Fruit fly (Drosophila melanogaster) whole organism, embryonic: ENCODE measurements around the gene CG14507.
A peak's percentile ranks its signal among the peaks of the same experiment; 100 is the strongest.

Experiments
- Ada2b ChIP-seq: fragments of 200-800 bp; sonication (Bioruptor generic); IDR thresholded peaks from 2 replicates; pipeline ENCODE4 v1.3.6; 2022; ENCODE audit warnings: missing biosample characterization, missing genetic modification characterization
- CG10543 ChIP-seq: fragments of 200-800 bp; sonication (Bioruptor generic); optimal IDR thresholded peaks from 3 replicates; lab custom pipeline; 2017; ENCODE audit warnings: missing biosample characterization, mild to moderate bottlenecking, missing genetic modification characterization, moderate library complexity
- CG12659 ChIP-seq: fragments of 200-800 bp; sonication (Bioruptor generic); optimal IDR thresholded peaks from 3 replicates; lab custom pipeline; 2017; ENCODE audit warnings: mild to moderate bottlenecking, missing biosample characterization, missing genetic modification reagents, missing genetic modification characterization
- CG13775 ChIP-seq: fragments of 200-800 bp; sonication (Bioruptor generic); optimal IDR thresholded peaks from 3 replicates; lab custom pipeline; 2017; ENCODE audit warnings: missing biosample characterization, mild to moderate bottlenecking, missing genetic modification characterization
- CG15011 ChIP-seq: fragments of 200-800 bp; sonication (Bioruptor generic); optimal IDR thresholded peaks from 3 replicates; lab custom pipeline; 2018; ENCODE audit warnings: missing biosample characterization, mild to moderate bottlenecking, missing genetic modification characterization
- CG17328 ChIP-seq: fragments of 200-800 bp; sonication (Bioruptor generic); IDR thresholded peaks from 2 replicates; pipeline ENCODE4 v1.3.6; 2022; ENCODE audit warnings: missing biosample characterization, missing genetic modification characterization
- CG3726 ChIP-seq: fragments of 200-800 bp; sonication (Bioruptor generic); IDR thresholded peaks from 3 replicates; pipeline ENCODE4, ENCODE4 v1.3.6; 2022; ENCODE audit warnings: missing biosample characterization, missing genetic modification characterization
- CG4424 ChIP-seq: fragments of 200-800 bp; sonication (Bioruptor generic); optimal IDR thresholded peaks from 3 replicates; lab custom pipeline; 2016; ENCODE audit warnings: missing biosample characterization, missing genetic modification characterization
- CG4617 ChIP-seq: fragments of 200-800 bp; sonication (Bioruptor generic); optimal IDR thresholded peaks from 3 replicates; lab custom pipeline; 2016; ENCODE audit warnings: missing biosample characterization, missing genetic modification characterization, borderline replicate concordance
- CG6765 ChIP-seq: fragments of 200-800 bp; sonication (Bioruptor generic); optimal IDR thresholded peaks from 3 replicates; lab custom pipeline; 2017; ENCODE audit warnings: missing biosample characterization, mild to moderate bottlenecking, missing genetic modification characterization
- CG8290 ChIP-seq, 3 experiments: fragments of 200-800 bp; sonication (Bioruptor generic); optimal IDR thresholded peaks; 2 replicates each; lab custom pipeline; 2016 to 2019; ENCODE audit warnings: missing biosample characterization in 3 of 3, missing genetic modification characterization in 3 of 3, mild to moderate bottlenecking in 2 of 3, moderate library complexity in 1 of 3
- CG9727 ChIP-seq: fragments of 200-800 bp; sonication (Bioruptor generic); optimal IDR thresholded peaks from 3 replicates; lab custom pipeline; 2017; ENCODE audit warnings: missing biosample characterization, mild to moderate bottlenecking, missing genetic modification characterization
- Dfd ChIP-seq, 2 experiments: fragments of >200 bp; optimal IDR thresholded peaks; 2 replicates each; lab custom pipeline; 2017; ENCODE audit warnings: missing biosample characterization in 2 of 2, missing genetic modification characterization in 2 of 2
- Doc3 ChIP-seq: fragments of 200-800 bp; sonication (Bioruptor generic); IDR thresholded peaks from 3 replicates; pipeline ENCODE4 v1.3.6; 2022; ENCODE audit warnings: missing biosample characterization, missing genetic modification characterization; ENCODE audit not compliant: partially characterized antibody
- Dp ChIP-seq: fragments of 200-800 bp; sonication (Bioruptor generic); optimal IDR thresholded peaks from 2 replicates; lab custom pipeline; 2018; ENCODE audit warnings: missing biosample characterization, mild to moderate bottlenecking, missing genetic modification characterization, moderate library complexity
- Dref ChIP-seq: fragments of 200-800 bp; sonication (Bioruptor generic); IDR thresholded peaks from 2 replicates; pipeline ENCODE4 v1.3.6; 2022; ENCODE audit warnings: missing biosample characterization, missing genetic modification characterization
- E2f1 ChIP-seq: fragments of 200-800 bp; sonication (Bioruptor generic); IDR thresholded peaks from 2 replicates; pipeline ENCODE4 v1.3.6; 2022; ENCODE audit warnings: missing biosample characterization, missing genetic modification characterization
- E2f2 ChIP-seq: fragments of 200-800 bp; sonication (Bioruptor generic); IDR thresholded peaks from 2 replicates; pipeline ENCODE4 v1.3.6; 2022; ENCODE audit warnings: missing biosample characterization, missing genetic modification characterization
- Ets65A ChIP-seq: fragments of 200-800 bp; sonication (Bioruptor generic); peaks from one replicate; lab custom pipeline; 2016; ENCODE audit warnings: missing biosample characterization, missing genetic modification characterization
- Fer1 ChIP-seq: fragments of 200-800 bp; sonication (Bioruptor generic); optimal IDR thresholded peaks from 2 replicates; lab custom pipeline; 2017; ENCODE audit warnings: missing biosample characterization, mild to moderate bottlenecking, missing genetic modification characterization
- Gsc ChIP-seq: fragments of 200-800 bp; sonication (Bioruptor generic); IDR thresholded peaks from 2 replicates; pipeline ENCODE4 v1.3.6; 2022; ENCODE audit warnings: missing biosample characterization, missing genetic modification characterization
- Mes4 ChIP-seq: fragments of 200-800 bp; sonication (Bioruptor generic); optimal IDR thresholded peaks from 2 replicates; lab custom pipeline; 2016; ENCODE audit warnings: missing biosample characterization, missing genetic modification characterization
- Opbp ChIP-seq: fragments of 200-800 bp; sonication (Bioruptor generic); IDR thresholded peaks from 3 replicates; pipeline ENCODE4 v1.3.6; 2022; ENCODE audit warnings: missing biosample characterization, missing genetic modification characterization; ENCODE audit not compliant: partially characterized antibody
- Sox102F ChIP-seq: fragments of 200-800 bp; sonication (Bioruptor generic); optimal IDR thresholded peaks from 2 replicates; lab custom pipeline; 2018; ENCODE audit warnings: missing biosample characterization, mild to moderate bottlenecking, missing genetic modification characterization, moderate library complexity
- Sry-β ChIP-seq: fragments of 200-800 bp; sonication (Bioruptor generic); optimal IDR thresholded peaks from 2 replicates; lab custom pipeline; 2018; ENCODE audit warnings: missing biosample characterization, mild to moderate bottlenecking, missing genetic modification characterization, moderate library complexity
- Trl ChIP-seq, 3 experiments: fragments of >200 bp in 2 of 3; fragments of 200-800 bp in 1 of 3; sonication (Bioruptor generic) in 1 of 3; optimal IDR thresholded peaks; 2 replicates in 1 of 3; 3 replicates in 2 of 3; lab custom pipeline; 2016 to 2017; ENCODE audit warnings: missing biosample characterization in 1 of 3, missing genetic modification characterization in 1 of 3
- Xrp1 ChIP-seq: fragments of 200-800 bp; sonication (Bioruptor generic); IDR thresholded peaks from 2 replicates; pipeline ENCODE4 v1.3.6; 2022; ENCODE audit warnings: missing biosample characterization, missing genetic modification characterization
- ap ChIP-seq: fragments of 200-800 bp; sonication (Bioruptor generic); IDR thresholded peaks from 2 replicates; pipeline ENCODE4 v1.3.6; 2022; ENCODE audit warnings: missing biosample characterization, missing genetic modification characterization
- danr ChIP-seq: fragments of 200-800 bp; sonication (Bioruptor generic); IDR thresholded peaks from 2 replicates; pipeline ENCODE4 v1.3.6; 2022; ENCODE audit warnings: missing biosample characterization, missing genetic modification characterization
- dpn ChIP-seq, 2 experiments: fragments of 200-800 bp; sonication (Bioruptor generic); optimal IDR thresholded peaks; 3 replicates each; lab custom pipeline; 2016; ENCODE audit warnings: missing biosample characterization in 2 of 2, missing genetic modification characterization in 2 of 2
- fd96Cb ChIP-seq: fragments of 200-800 bp; sonication (Bioruptor generic); optimal IDR thresholded peaks from 2 replicates; lab custom pipeline; 2018; ENCODE audit warnings: missing biosample characterization, mild to moderate bottlenecking, missing genetic modification characterization, moderate library complexity
- ftz-f1 ChIP-seq: fragments of 200-800 bp; sonication (Bioruptor generic); optimal IDR thresholded peaks from 2 replicates; lab custom pipeline; 2016; ENCODE audit warnings: missing biosample characterization, missing genetic modification characterization
- gce ChIP-seq: fragments of 200-800 bp; sonication (Bioruptor generic); IDR thresholded peaks from 3 replicates; pipeline ENCODE4 v1.3.6; 2022; ENCODE audit warnings: missing biosample characterization, missing genetic modification characterization
- gcm ChIP-seq: fragments of 200-800 bp; sonication (Bioruptor generic); optimal IDR thresholded peaks from 2 replicates; lab custom pipeline; 2019; ENCODE audit warnings: missing biosample characterization, mild to moderate bottlenecking, missing genetic modification characterization, moderate library complexity
- hb ChIP-seq: fragments of 200-800 bp; sonication (Bioruptor generic); IDR thresholded peaks from 3 replicates; pipeline ENCODE4 v1.3.6; 2022; ENCODE audit warnings: missing biosample characterization, missing genetic modification characterization; ENCODE audit not compliant: partially characterized antibody
- inv ChIP-seq: fragments of 200-800 bp; sonication (Bioruptor generic); IDR thresholded peaks from 2 replicates; pipeline ENCODE4 v1.3.6; 2022; ENCODE audit warnings: missing biosample characterization, missing genetic modification characterization; ENCODE audit not compliant: partially characterized antibody
- jing ChIP-seq: fragments of 200-800 bp; sonication (Bioruptor generic); optimal IDR thresholded peaks from 2 replicates; lab custom pipeline; 2018; ENCODE audit warnings: missing biosample characterization, mild to moderate bottlenecking, missing genetic modification characterization
- mam ChIP-seq: fragments of 200-800 bp; sonication (Bioruptor generic); optimal IDR thresholded peaks from 3 replicates; lab custom pipeline; 2016; ENCODE audit warnings: missing biosample characterization, missing genetic modification characterization
- p53 ChIP-seq: fragments of 200-800 bp; sonication (Bioruptor generic); optimal IDR thresholded peaks from 2 replicates; lab custom pipeline; 2016; ENCODE audit warnings: missing biosample characterization, missing genetic modification characterization
- pb ChIP-seq: fragments of 200-800 bp; sonication (Bioruptor generic); optimal IDR thresholded peaks from 3 replicates; lab custom pipeline; 2016; ENCODE audit warnings: missing biosample characterization, missing genetic modification characterization
- sim ChIP-seq: fragments of 200-800 bp; sonication (Bioruptor generic); IDR thresholded peaks from 2 replicates; pipeline ENCODE4 v1.3.6; 2022; ENCODE audit warnings: missing biosample characterization, missing genetic modification characterization
- sob ChIP-seq: fragments of 200-800 bp; sonication (Bioruptor generic); IDR thresholded peaks from 2 replicates; pipeline ENCODE4 v1.3.6; 2022; ENCODE audit warnings: missing biosample characterization, missing genetic modification characterization
- sqz ChIP-seq: fragments of 200-800 bp; sonication (Bioruptor generic); optimal IDR thresholded peaks from 3 replicates; lab custom pipeline; 2018; ENCODE audit warnings: missing biosample characterization, mild to moderate bottlenecking, missing genetic modification characterization
- sr ChIP-seq: fragments of 200-800 bp; sonication (Bioruptor generic); IDR thresholded peaks from 3 replicates; pipeline ENCODE4 v1.3.6; 2022; ENCODE audit warnings: missing biosample characterization, missing genetic modification characterization
- toy ChIP-seq: fragments of 200-800 bp; sonication (Bioruptor generic); IDR thresholded peaks from 2 replicates; pipeline ENCODE4 v1.3.6; 2022; ENCODE audit warnings: missing biosample characterization, missing genetic modification characterization
- ttk ChIP-seq: fragments of 200-800 bp; sonication (Bioruptor generic); IDR thresholded peaks from 2 replicates; pipeline ENCODE4 v2.1.2; 2022; ENCODE audit warnings: missing biosample characterization, missing genetic modification characterization
- vfl ChIP-seq: fragments of 200-800 bp; sonication (Bioruptor generic); optimal IDR thresholded peaks from 2 replicates; lab custom pipeline; 2016; ENCODE audit warnings: missing biosample characterization, missing genetic modification characterization
- vnd ChIP-seq: fragments of 200-800 bp; sonication (Bioruptor generic); IDR thresholded peaks from 3 replicates; pipeline ENCODE4 v1.3.6; 2022; ENCODE audit warnings: missing biosample characterization, missing genetic modification characterization; ENCODE audit not compliant: partially characterized antibody

Gene CG14507

dm6 chr3R:29204612-29205480 is 22.7 kb downstream of the CG14507 start (continued):
- TF ChIP-seq Doc3 (GFP tag; lab: Robert Waterston, UW) (no peak), p53 (GFP tag; lab: Kevin White, UChicago) (no peak), mam (peak; percentile 60), CG10543 (GFP tag; lab: Kevin White, UChicago) (no peak), CG12659 (GFP tag; lab: Kevin White, UChicago) (peak; percentile 63), CG15011 (peak; percentile 10), E2f2 (GFP tag; lab: Robert Waterston, UW) (peak; percentile 36; the same call in 1 of the 2 replicates), Sry-β (GFP tag; lab: Kevin White, UChicago) (no peak), ap (GFP tag; lab: Robert Waterston, UW) (peak; percentile 68), jing (GFP tag; lab: Kevin White, UChicago) (peak; percentile 73), toy (GFP tag; lab: Robert Waterston, UW) (no peak), sob (GFP tag; lab: Robert Waterston, UW) (peak; percentile 49; the same call in 1 of the 2 replicates), fd96Cb (tag; lab: Kevin White, UChicago) (peak; percentile 88), E2f1 (peak; percentile 77), Trl (optimal IDR thresholded peaks at IDR 0.05; lab: Kevin White, UChicago) (no peak), Trl (GFP tag; optimal IDR thresholded peaks at IDR 0.05; lab: Kevin White, UChicago) (peak; percentile 74), Ets65A (GFP tag; lab: Kevin White, UChicago) (peak; percentile 92), CG6765 (GFP tag; lab: Kevin White, UChicago) (peak; percentile 13), CG8290 (GFP tag; optimal IDR thresholded peaks at IDR 0.05; lab: Kevin White, UChicago) (peak; percentile 77), CG8290 (tag; optimal IDR thresholded peaks at IDR 0.05; lab: Kevin White, UChicago) (peak; percentile 10 to 87), CG3726 (peak; percentile 72; the same call in 1 of the 3 replicates), ftz-f1 (GFP tag; lab: Kevin White, UChicago) (no peak), hb (GFP tag; lab: Robert Waterston, UW) (0 out of 3 replicates have a peak, but pooled peaks have one; percentile 15), sim (GFP tag; lab: Robert Waterston, UW) (peak; percentile 61; the same call in 1 of the 2 replicates), Dfd (GFP tag; optimal IDR thresholded peaks at IDR 0.05; lab: Kevin White, UChicago) (no peak), Sox102F (peak; percentile 90), pb (GFP tag; lab: Kevin White, UChicago) (peak; percentile 60), inv (GFP tag; lab: Robert Waterston, UW) (no peak), CG17328 (GFP tag; lab: Robert Waterston, UW) (peak; percentile 77), Xrp1 (peak; percentile 89), Ada2b (GFP tag; lab: Robert Waterston, UW) (peak; percentile 72), Dref (GFP tag; lab: Robert Waterston, UW) (no peak), gcm (GFP tag; lab: Kevin White, UChicago) (peak; percentile 72), ttk (GFP tag; lab: Robert Waterston, UW) (peak; percentile 77), CG13775 (peak; percentile 42), CG4617 (GFP tag; lab: Kevin White, UChicago) (peak; percentile 28), Opbp (GFP tag; lab: Robert Waterston, UW) (no peak), dpn (GFP tag; optimal IDR thresholded peaks at IDR 0.05; lab: Kevin White, UChicago) (peak; percentile 69 to 84), Dp (GFP tag; lab: Kevin White, UChicago) (no peak), vfl (no peak), vnd (GFP tag; lab: Robert Waterston, UW) (no peak), Gsc (GFP tag; lab: Robert Waterston, UW) (peak; percentile 60; the same call in 1 of the 2 replicates), danr (GFP tag; lab: Robert Waterston, UW) (peak; percentile 56), sr (GFP tag; lab: Robert Waterston, UW) (peak; percentile 20; the same call in 1 of the 3 replicates), gce (GFP tag; lab: Robert Waterston, UW) (peak; percentile 76), CG9727 (GFP tag; lab: Kevin White, UChicago) (peak; percentile 62), sqz (GFP tag; lab: Kevin White, UChicago) (peak; percentile 84), Fer1 (GFP tag; lab: Kevin White, UChicago) (peak; percentile 65), Mes4 (peak; percentile 77), CG4424 (GFP tag; lab: Kevin White, UChicago) (peak; percentile 84)
